Fruit fly (Drosophila melanogaster) Kc167 (cell line): ENCODE data around the gene AstC-R1.

ENCODE experiments used
- Myc ChIP-seq: fragments of >200 bp; optimal IDR thresholded peaks from 2 replicates; lab custom pipeline; 2017; ENCODE audit warnings: missing external identifiers
- Sin3A ChIP-seq: fragments of >200 bp; optimal IDR thresholded peaks from 2 replicates; lab custom pipeline; 2018; ENCODE audit warnings: missing external identifiers
- h ChIP-seq: fragments of >200 bp; optimal IDR thresholded peaks from 3 replicates; lab custom pipeline; 2018; ENCODE audit warnings: missing external identifiers
- insv ChIP-seq: fragments of >200 bp; optimal IDR thresholded peaks from 3 replicates; lab custom pipeline; 2018; ENCODE audit warnings: missing external identifiers
- psq ChIP-seq: fragments of >200 bp; optimal IDR thresholded peaks from 2 replicates; lab custom pipeline; 2017; ENCODE audit warnings: missing external identifiers
- ttk ChIP-seq: sonication (Bioruptor generic); optimal IDR thresholded peaks from 2 replicates; lab custom pipeline; 2017; ENCODE audit warnings: missing external identifiers

Gene AstC-R1

dm6 chr3L:18559958-18560357 is at the start of gene AstC-R1:
TSS of gene AstC-R1 (plus strand) at chr3L:18560258.
- TF ChIP-seq h (lab: Kevin White, UChicago) (no peak), Sin3A (no peak), psq (lab: Kevin White, UChicago) (no peak), ttk (lab: Kevin White, UChicago) (no peak), insv (lab: Kevin White, UChicago) (no peak), Myc (lab: Kevin White, UChicago) (no peak)

DNA sequence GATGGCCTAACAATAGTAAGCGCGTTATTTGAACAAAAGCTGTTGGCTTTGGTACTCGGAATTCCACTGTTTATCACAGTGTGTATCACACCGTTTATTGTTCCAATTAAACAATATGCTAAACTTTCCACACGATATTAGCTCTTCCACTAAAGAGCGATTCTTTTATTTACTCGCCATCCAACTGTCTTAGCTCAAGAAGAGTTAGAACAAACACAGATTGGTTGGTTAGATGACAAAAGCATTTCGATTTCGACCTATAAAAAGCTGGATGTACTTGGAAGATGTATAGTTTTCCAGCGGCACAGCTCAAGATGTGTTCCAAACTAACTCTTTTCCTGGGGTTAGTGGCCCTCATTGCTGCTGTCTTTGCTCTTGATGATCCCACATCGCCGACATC is 33.4 kb upstream of the AstC-R1 start, which contains the start of gene CG32198:
TSS of gene CG32198 (plus strand) at position 301 of the 400 bp plus-strand sequence.
- TF ChIP-seq Sin3A (no peak), Myc (lab: Kevin White, UChicago) (no peak), h (lab: Kevin White, UChicago) (no peak), insv (lab: Kevin White, UChicago) (no peak), psq (lab: Kevin White, UChicago) (no peak), ttk (lab: Kevin White, UChicago) (no peak)

- TF ChIP-seq h (lab: Kevin White, UChicago) (no peak), ttk (lab: Kevin White, UChicago) (no peak), Sin3A (no peak), insv (lab: Kevin White, UChicago) (no peak), psq (lab: Kevin White, UChicago) (no peak), Myc (lab: Kevin White, UChicago) (no peak)
Observed at dm6 chr3L:18539832-18540231, 20.2 kb upstream of the AstC-R1 start.

DNA sequence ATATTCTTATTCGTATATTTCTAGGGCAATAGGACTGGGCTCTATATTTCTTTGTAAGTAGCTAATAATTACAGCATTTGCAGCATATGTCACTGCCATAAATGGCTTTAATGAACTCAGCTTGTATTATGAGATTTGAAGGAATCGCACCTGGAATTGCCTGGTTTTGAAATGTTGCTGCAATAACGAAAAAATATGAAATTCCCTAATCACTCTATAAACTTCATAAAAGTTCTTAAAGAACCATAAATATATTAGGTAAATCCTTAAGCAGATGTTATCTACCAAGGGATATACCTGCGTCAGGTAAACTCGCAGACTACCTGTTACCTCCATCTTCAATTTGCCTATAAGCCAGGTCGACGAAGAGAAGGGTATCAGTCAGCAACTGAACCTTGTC is 28.3 kb downstream of the AstC-R1 start, which contains the start of gene CG7271:
TSS of gene CG7271 (plus strand) at position 373 of the 400 bp plus-strand sequence.
- TF ChIP-seq psq (lab: Kevin White, UChicago) = no peak
- TF ChIP-seq Myc (lab: Kevin White, UChicago) = no peak
- no peak for TF ChIP-seq ttk (lab: Kevin White, UChicago)
- TF ChIP-seq h (lab: Kevin White, UChicago) = no peak
- TF ChIP-seq Sin3A = no peak

dm6 chr3L:18593671-18594070 is 33.6 kb downstream of the AstC-R1 start, which contains the start of gene term:
TSS of gene term (minus strand) at chr3L:18593771.
- no peak for TF ChIP-seq ttk (lab: Kevin White, UChicago)
- no peak for TF ChIP-seq insv (lab: Kevin White, UChicago)
- no peak for TF ChIP-seq Sin3A
- TF ChIP-seq psq (lab: Kevin White, UChicago) = no peak
- TF ChIP-seq Myc (lab: Kevin White, UChicago) = no peak
- TF ChIP-seq h (lab: Kevin White, UChicago) = no peak

DNA sequence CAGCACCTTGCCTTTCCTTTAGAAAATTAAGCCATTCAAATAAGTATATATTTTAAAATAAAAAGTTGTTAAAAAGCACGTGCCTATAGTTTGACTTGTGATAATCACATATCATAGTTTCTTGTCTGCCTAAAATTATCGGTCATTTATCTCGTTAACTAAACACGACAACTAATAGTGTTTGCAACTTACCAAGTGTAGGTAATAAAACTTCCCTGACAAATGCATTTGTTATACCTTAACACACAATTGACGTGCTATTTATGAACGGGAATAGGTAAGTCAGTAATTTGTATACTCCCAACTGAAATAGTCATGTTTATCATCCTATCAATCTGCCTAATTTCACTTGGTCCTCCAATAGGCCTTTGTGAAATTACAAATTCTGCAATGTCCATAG is 43.1 kb downstream of the AstC-R1 start, which contains the start of gene CG18234:
TSS of gene CG18234 (plus strand) at position 301 of the 400 bp plus-strand sequence.
- TF ChIP-seq insv (lab: Kevin White, UChicago) (no peak), psq (lab: Kevin White, UChicago) (no peak)

dm6 chr3L:18605172-18605571 is 45.1 kb downstream of the AstC-R1 start, which contains the start of gene CG18233:
TSS of gene CG18233 (plus strand) at chr3L:18605472.
- TF ChIP-seq insv (lab: Kevin White, UChicago) (no peak), psq (lab: Kevin White, UChicago) (no peak), ttk (lab: Kevin White, UChicago) (no peak), h (lab: Kevin White, UChicago) (no peak)

- TF ChIP-seq Myc (lab: Kevin White, UChicago) (no peak), ttk (lab: Kevin White, UChicago) (no peak), psq (lab: Kevin White, UChicago) (no peak), insv (lab: Kevin White, UChicago) (no peak), h (lab: Kevin White, UChicago) (no peak), Sin3A (no peak)
Observed at dm6 chr3L:18607162-18607561, 47.1 kb downstream of the AstC-R1 start, which contains the start of gene CG18231. TSS of gene CG18231 (plus strand) at chr3L:18607462.

DNA sequence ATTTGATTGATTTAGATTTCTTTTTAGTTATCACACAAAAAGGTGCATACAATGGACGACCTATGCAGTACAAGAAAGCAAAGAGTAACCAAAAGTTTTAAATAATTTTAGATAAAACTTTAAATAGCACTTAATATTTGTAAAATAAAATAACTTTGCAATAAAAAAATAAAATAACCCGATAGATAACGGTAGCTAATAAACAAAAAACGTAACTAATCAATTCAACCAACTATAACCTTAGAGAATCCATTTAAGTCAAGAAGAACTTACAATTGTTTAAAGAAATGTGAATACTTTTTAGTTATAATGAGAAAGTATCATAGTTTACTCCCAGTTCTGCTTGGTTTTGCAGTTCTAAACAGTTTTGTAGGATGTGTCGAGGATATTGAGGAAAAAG is 49.3 kb downstream of the AstC-R1 start, which contains the start of gene CG32201:
TSS of gene CG32201 (plus strand) at position 301 of the 400 bp plus-strand sequence.
- TF ChIP-seq Sin3A = no peak
- no peak for TF ChIP-seq psq (lab: Kevin White, UChicago)
- no peak for TF ChIP-seq ttk (lab: Kevin White, UChicago)
- no peak for TF ChIP-seq h (lab: Kevin White, UChicago)
- no peak for TF ChIP-seq insv (lab: Kevin White, UChicago)
- TF ChIP-seq Myc (lab: Kevin White, UChicago) = no peak

DNA sequence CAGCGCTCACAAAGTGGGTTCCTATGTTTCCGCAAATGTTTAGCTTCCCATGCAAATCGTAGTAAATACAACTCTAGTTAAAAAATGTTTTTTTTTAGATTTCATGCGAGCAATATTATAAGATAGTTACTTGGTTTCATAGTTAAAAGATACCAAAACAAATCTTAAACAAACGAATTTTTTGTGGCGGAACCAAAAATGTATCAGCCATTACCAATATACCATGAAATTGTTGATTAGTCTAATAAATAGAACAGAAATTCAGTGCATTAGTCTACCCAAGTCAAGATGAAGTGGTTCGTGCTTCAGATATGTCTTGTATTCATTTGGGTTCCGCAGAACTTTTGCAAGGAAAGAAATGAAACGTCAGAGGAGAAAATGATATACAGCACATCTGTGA is 51.5 kb downstream of the AstC-R1 start, which contains the start of gene CG32199:
TSS of gene CG32199 (plus strand) at position 301 of the 400 bp plus-strand sequence.
- no peak for TF ChIP-seq Myc (lab: Kevin White, UChicago)
- no peak for TF ChIP-seq Sin3A
- no peak for TF ChIP-seq psq (lab: Kevin White, UChicago)
- no peak for TF ChIP-seq h (lab: Kevin White, UChicago)
- no peak for TF ChIP-seq ttk (lab: Kevin White, UChicago)
- no peak for TF ChIP-seq insv (lab: Kevin White, UChicago)

DNA sequence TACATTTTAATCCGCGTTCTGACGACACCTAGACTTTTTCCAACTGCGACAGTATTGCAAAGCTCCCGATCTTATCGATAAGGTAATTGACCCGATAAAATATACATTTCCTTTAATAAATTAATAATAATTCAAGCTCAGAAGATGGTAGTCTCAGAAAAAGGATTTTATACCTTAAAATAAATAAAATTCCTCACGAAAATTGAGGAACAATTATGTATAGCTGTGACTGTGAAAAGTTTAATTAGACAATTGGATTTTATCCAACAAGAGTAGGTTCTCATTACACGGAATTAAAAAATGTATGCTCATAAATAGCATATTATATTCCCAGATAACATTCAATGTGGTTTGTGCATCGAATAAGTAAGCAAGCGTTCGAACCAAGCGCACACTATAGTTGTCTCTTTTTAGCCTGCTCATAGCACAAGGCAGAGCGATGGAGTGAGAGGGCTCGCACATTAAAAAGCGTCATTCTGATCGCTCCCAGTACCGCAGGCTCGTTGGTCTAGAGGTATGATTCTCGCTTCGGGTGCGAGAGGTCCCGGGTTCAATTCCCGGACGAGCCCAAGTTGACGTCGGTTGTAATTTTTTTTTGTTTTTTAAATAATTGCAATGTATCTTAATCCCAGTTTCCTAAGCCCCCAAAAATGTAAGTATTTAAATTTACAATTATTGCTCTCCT is 58.0 kb downstream of the AstC-R1 start, which contains the start of the genes CG13380 and CG4174:
TSS of gene CG13380 (minus strand) at position 51 of the 685 bp plus-strand sequence.
TSS of gene CG4174 (minus strand) at position 51 of the 685 bp plus-strand sequence.
- no peak for TF ChIP-seq h (lab: Kevin White, UChicago)
- TF ChIP-seq Myc (lab: Kevin White, UChicago) = no peak
- no peak for TF ChIP-seq psq (lab: Kevin White, UChicago)
- no peak for TF ChIP-seq insv (lab: Kevin White, UChicago)
- no peak for TF ChIP-seq ttk (lab: Kevin White, UChicago)
- TF ChIP-seq Sin3A = no peak
